Fruit fly (Drosophila melanogaster): Measurements from ENCODE around the gene Adk1.
A peak's percentile ranks its signal among the peaks of the same experiment; 100 is the strongest.

Adk1 gene

dm6 chr3R:12244468-12245060, 46.8 kb downstream of the Adk1 start (continued):
- TF ChIP-seq CG12071 (GFP tag; optimal IDR thresholded peaks at IDR 0.05) = peak; percentile 12
- peak in 1 of 2 experiments; percentile 63 for TF ChIP-seq insv (GFP tag; optimal IDR thresholded peaks at IDR 0.05)
- TF ChIP-seq CG34224 (GFP tag; IDR thresholded peaks at IDR 0.05; ENCODE audit: partially characterized antibody) = no peak
- TF ChIP-seq crol (GFP tag; IDR thresholded peaks at IDR 0.05) = peak; percentile 97
- TF ChIP-seq Nf-YA (GFP tag; IDR thresholded peaks at IDR 0.05) = peak; percentile 91
- TF ChIP-seq sna (GFP tag; IDR thresholded peaks at IDR 0.05; ENCODE audit: partially characterized antibody) = 0 out of 2 replicates have a peak, but pooled peaks have one; percentile 14
- TF ChIP-seq CG10321 (GFP tag; IDR thresholded peaks at IDR 0.05) = peak; percentile 81
- peak; percentile 12 for TF ChIP-seq unpg (GFP tag; optimal IDR thresholded peaks at IDR 0.05)
- 0 out of 2 replicates have a peak, but pooled peaks have one; percentile 38 for TF ChIP-seq seq (GFP tag; IDR thresholded peaks at IDR 0.05)

dm6 chr3R:12248243-12248642, 50.5 kb downstream of the Adk1 start:
- TF ChIP-seq CG31388 (GFP tag; optimal IDR thresholded peaks at IDR 0.05) = no peak
- TF ChIP-seq D (optimal IDR thresholded peaks at IDR 0.05) = peak; percentile 92
- no peak for TF ChIP-seq D (GFP tag; optimal IDR thresholded peaks at IDR 0.05)
- TF ChIP-seq CG9817 (tag; optimal IDR thresholded peaks at IDR 0.05) = no peak
- peak in 1 of 2 experiments; percentile 93 for TF ChIP-seq tll (GFP tag; optimal IDR thresholded peaks at IDR 0.05)
- peak; percentile 5 for TF ChIP-seq Kr (GFP tag; optimal IDR thresholded peaks at IDR 0.05)
- TF ChIP-seq CG10565 (GFP tag; optimal IDR thresholded peaks at IDR 0.05) = no peak
- TF ChIP-seq cad (GFP tag; optimal IDR thresholded peaks at IDR 0.05) = peak; percentile 83
- TF ChIP-seq Max (GFP tag; optimal IDR thresholded peaks at IDR 0.05) = no peak
- TF ChIP-seq CG12391 (tag; optimal IDR thresholded peaks at IDR 0.05) = no peak
- no peak for TF ChIP-seq Hr39 (optimal IDR thresholded peaks at IDR 0.05)
- no peak for TF ChIP-seq Ravus (GFP tag; IDR thresholded peaks at IDR 0.05)
- TF ChIP-seq tgo (GFP tag; IDR thresholded peaks at IDR 0.05) = no peak
- peak; percentile 61 for TF ChIP-seq zen (tag; optimal IDR thresholded peaks at IDR 0.05)
- no peak for TF ChIP-seq mirr (GFP tag; optimal IDR thresholded peaks at IDR 0.05)
- no peak for TF ChIP-seq HLH3B (GFP tag; IDR thresholded peaks at IDR 0.05)
- no peak for TF ChIP-seq Myb (GFP tag; optimal IDR thresholded peaks at IDR 0.05)
- TF ChIP-seq kay (GFP tag; optimal IDR thresholded peaks at IDR 0.05) = no peak

All from whole organism, embryonic.